Fruit fly (Drosophila melanogaster): Measurements from ENCODE around the gene Fgop2.

DNA sequence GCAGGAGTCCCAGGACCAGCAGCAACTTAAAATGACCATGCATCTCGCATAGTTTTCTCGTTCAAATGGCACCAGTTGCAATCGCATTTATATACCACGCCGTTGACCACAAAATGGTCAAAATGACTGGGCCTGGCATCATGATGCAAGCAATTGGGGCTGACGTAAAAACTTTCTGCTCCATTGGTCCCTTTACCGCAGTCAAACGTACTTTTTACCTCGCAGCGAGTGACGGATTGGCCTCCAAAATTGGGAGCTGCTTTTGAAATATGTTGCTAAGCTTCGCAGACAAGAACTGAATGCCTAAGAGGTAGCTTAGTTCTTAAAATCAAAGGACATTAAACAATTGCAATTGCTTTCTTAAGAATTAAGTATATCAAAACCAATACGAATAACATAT is 28.7 kb downstream of the Fgop2 start, which contains the start of gene CG32829:
- TF ChIP-seq CG8478 (optimal IDR thresholded peaks at IDR 0.05) (no peak), CTCF (optimal IDR thresholded peaks at IDR 0.05) (no peak)
